Worm (Caenorhabditis elegans) whole organism, dauer: ENCODE measurements around the gene Y17G7B.8.

ENCODE experiments used
- unc-62 ChIP-seq: sonication (generic microtip); optimal IDR thresholded peaks from 2 replicates; lab custom pipeline; 2017; ENCODE audit warnings: missing biosample characterization, missing genetic modification reagents, missing genetic modification characterization

Gene Y17G7B.8

DNA sequence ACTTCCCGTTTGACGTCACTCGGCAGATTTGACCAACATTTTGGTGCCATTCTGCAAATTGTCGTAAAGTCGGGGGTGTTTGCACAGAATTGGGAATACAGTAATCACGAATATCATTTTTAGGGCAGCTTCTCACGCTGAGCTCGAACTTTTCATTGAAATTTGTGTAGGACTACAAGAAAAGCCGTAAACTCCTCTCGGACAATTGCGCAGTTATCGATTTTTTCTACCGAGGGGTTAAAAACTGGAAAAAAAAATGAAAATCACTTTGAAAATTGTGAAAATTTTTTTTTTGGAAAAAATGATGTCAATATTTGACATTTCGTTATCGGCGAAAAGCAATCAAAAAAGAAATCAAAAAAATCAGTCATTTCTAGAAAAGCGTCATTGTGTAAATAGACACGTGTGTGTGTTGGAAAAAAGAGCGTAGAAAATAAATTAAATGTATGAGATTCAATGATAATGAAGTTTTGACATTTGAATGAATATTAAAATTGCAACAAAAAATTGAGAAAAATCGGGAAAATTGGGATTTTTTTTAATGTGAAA, at the start of gene Y17G7B.8:
Y17G7B.8 (minus strand) TSS at position 51 of the 549 bp plus-strand sequence.
- TF ChIP-seq unc-62 = no peak

DNA sequence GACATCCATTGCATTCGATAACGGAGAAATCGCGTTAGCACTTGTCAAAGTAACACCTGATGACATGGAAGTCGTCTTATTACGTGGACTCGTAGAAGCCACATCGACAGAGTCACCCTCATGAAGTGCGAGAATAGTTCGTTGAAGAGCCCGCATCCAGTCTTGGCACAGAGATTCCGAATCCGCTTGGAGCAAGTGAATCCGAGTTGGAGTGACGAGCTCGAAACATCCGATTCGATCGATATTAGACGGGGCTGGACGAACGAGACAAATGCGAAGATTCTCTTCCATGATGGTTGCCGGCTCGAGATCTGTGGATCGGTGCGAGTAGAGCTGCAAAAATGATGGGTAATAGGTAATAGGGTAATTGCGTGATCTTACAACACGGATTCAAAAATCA, 49.7 kb upstream of the Y17G7B.8 start:
- no peak for TF ChIP-seq unc-62

DNA sequence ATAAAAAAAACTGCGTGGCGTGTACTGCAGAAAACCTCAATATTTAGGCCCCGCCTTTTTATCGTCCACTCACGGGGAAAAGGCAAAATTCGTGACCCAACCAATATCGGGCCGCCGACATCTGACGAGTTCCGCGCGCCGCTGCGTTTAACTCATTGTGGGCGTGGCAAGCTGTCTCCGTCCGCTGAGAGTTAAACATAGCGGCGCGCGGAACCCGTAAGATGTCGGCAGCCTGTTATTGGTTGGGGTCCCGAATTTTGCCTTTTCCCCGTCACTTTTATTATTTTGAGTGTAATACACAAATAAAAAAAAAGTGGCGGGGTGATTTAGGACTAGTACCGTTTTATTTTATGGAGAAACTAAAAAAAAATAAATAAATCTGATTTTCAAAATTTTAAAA, 48.8 kb upstream of the Y17G7B.8 start:
- no peak for TF ChIP-seq unc-62

DNA sequence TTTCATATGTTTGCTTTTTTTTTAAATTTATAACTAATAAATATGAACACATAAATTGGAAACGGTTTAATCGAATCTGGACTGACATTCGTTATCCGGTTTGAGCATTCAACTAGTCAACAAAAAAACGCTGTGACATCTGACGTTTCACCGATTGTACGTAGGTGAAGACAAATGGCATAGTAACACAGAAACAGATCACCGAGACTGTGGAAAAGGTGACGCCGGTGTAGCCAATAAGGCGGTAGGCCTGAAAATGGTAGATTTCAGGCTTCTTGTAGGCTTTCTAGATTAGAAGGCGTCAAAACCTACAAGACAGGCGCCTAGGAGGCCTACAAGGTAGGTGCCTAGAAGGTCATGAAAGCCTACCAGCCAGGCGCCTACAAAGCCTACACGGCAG, 43.7 kb upstream of the Y17G7B.8 start:
- no peak for TF ChIP-seq unc-62

DNA sequence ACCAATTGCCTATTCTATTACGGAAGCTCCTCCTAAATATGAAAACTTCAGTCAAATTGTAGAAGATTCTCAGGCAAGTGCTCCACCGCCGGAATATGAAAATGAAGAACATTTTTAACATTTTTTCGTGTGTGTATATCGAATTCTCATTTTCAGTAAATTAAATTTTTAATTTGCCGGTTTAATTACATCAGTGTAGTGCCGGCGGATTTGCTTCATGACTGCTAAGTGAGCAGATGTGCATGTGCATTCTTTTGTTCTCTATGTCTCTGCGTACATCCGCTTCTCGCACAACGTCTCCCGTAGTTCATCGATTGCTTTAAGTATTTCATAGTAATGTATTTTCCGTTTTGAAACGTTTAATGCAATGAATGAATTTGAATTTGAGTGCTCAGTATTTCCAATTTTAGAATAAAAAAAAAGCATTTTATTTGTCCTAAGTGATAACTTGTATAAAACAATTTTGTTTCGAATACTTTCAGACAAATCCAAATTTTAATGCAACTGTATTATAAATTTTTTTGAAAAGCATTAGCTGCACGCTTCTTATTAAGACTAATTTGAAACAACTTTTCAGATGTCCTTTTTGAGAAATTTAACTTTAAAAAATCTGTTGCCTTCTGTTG, 40.0 kb upstream of the Y17G7B.8 start, which contains the start of gene Y17G7B.22:
Y17G7B.22 (plus strand) TSS at position 576 of the 626 bp plus-strand sequence.
- no peak for TF ChIP-seq unc-62

DNA sequence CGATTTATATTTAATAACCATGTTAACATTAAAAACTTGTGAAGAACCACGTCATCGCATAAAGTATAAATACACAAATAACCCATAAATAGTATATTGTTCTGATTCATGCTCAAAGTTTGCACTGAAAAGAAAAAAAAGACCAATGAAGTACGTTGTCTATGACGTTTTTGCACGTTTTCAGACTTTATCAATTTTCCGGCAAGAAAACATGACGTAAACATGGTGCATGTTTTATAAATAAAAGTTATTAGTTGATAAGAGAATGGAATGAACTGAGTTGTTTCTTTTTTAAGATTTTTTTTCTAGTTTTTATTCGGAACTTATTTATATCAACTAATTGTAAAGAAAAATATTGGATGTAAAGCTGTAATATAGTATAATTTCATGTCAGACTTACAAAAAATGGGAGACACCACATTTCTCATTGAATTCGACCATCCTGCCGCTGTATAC, 37.2 kb upstream of the Y17G7B.8 start, which contains the start of gene arrd-8:
arrd-8 (plus strand) TSS at position 406 of the 456 bp plus-strand sequence.
- TF ChIP-seq unc-62 = no peak

DNA sequence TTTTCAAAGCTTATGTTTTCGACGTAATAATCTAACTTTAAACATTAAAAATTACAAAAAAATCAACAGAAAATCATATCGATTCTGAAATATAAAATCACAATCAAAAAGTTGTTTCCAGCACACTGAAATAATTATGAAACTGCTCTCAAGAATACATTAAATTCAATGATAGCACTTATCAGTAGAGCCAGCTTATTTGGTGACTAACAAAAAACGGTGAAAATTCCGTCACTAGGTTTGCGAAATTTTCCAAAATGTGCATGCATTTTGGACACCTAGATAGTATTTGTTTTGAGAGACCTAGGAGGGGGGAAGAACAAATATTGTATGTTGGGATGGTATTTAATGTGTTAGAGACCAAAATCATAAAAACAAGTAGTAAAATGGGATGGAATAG, 35.5 kb upstream of the Y17G7B.8 start:
- TF ChIP-seq unc-62 = no peak

DNA sequence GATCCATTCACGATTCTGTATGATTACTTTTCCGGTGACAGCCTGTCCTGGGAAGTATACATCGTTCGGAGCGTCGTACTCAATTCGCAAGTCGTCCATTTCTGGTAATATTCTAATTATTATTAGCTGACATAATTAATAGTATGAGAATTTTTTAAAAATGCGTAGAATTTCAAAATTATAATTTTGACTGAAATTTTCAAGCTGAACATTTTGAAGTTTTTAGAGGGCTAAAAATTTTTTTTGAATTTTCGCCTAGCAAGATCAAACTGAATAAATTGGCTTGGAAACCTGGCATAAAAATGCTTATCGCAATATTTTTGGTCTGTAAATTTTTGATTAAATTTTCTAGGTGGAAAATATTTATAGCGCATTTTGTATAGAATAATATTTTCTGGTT, 35.0 kb upstream of the Y17G7B.8 start, which contains the start of gene arrd-7:
arrd-7 (minus strand) TSS at position 101 of the 400 bp plus-strand sequence.
- TF ChIP-seq unc-62 = no peak

DNA sequence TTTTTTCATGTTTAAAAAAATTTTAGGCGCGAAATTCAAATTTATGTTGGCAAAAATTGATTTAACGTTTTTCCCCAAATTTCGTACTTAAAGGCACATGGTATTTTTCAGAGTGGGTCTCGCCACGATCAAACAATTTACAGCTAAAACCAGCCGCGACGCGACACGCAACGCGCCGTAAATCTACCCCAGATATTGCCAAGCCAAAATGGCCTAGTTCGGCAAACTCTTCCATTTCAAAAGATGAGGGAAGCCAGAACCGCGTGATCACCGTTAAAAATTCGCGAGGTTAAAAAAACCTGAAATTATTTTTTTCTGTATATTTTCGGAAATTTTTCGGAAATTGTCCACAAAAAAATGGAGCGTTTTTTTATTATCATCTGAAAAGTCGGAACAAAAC, 32.3 kb upstream of the Y17G7B.8 start:
- TF ChIP-seq unc-62 = no peak

DNA sequence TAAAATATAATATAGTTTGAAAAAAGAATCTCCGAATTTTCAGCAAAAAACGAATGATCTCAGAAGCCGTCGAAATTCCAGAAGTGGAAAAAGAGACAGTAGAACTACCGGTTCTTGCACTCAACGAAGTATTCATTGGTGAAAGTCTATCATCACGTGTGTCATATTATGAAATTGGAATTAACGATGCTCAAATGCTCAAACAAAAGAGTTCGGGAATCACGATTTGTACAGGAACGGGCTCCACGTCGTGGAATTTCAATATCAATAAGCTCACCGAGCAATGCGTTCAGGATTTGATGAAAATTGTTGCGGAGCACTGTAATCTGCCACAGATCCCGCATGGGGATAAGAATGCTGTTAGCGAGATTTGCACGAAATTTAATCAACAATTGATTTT, 30.8 kb upstream of the Y17G7B.8 start:
- TF ChIP-seq unc-62 = no peak

DNA sequence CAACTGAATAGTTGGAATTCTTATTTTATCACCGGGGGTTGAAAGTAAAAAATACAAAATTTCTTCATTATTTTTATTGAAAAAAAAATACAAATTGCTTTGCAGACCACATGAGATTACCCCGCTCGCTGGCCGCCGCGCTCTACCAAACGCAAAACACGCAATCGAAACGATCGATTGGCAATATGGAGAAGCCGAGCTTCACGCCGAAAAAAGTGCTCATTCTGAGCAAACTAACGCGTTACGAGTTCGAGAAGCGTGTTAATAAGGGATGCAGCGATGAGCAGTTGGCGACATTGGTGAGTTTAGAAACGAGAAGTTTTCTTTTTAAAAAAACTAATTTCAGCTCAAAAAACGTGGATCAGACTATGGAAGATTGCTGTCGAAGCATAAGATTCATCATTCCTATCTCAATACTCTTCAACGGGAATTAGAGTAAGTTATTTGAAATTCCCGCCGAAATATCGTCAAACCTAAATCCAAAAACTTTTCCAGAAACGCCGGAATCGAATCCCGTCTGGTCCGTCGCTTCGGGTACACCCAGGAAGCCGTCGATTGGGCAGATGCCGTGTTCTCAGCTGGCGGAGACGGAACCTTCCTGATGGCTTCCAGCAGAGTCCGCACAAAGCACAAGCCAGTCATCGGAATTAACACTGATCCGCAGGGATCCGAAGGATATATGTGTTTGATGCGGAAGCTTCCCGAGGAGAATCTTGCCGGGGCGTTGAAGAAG, 28.0 kb upstream of the Y17G7B.8 start:
- TF ChIP-seq unc-62 = no peak

DNA sequence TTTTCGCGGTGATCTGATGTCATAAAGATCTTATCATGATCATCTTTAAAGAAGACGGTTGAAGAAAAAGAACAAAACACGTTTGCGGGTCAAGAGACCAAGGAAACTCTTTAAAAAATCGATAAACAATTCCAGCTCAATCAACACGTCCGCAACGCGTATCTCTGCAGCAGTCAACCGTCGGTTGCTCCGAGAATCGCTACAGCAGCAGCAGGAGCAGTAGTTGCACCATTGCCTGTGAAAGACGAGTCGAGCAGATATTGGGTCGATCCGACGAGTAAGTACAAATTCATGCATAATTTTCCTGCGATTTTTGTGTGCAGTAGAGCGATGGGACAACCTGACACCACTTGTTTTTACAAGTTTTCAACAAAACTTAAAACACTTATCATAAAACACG, 27.0 kb upstream of the Y17G7B.8 start:
- no peak for TF ChIP-seq unc-62

DNA sequence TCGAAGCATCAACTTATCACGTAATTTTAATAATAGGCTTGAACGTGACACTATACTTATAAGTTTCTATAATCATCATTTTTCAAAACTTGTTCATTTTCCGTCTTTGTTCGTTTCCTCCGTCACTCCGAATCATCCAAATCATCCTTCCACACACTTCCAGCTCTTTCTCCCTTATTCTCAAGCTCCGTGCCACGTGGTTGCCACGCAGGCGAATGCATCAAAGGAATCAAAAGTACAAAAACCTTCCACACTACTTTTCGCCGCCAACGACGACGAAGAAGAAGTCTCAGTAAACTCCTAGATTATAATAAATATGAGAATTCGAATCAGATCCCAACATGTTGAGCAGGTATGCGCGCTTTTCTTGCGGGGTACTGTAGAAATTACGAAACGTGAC, 26.6 kb upstream of the Y17G7B.8 start:
- no peak for TF ChIP-seq unc-62

DNA sequence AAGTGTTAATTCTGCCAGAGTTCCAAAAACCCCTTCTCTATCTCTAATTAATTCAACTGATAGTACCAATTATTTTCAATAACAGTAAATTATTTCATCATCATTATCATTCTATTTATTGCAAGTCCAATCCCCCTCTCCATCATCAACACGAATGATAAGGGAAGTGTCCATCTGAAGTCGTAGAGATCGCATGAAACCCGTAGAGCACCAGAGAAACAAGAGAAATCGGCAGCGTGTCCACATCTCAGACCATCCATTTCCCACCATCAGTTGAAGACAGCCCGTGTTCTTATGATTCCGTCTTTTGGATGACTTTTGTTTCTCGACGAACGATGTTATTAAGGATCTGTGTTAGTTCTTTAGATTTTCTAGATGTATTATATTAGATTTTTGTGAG, 25.9 kb upstream of the Y17G7B.8 start:
- no peak for TF ChIP-seq unc-62

DNA sequence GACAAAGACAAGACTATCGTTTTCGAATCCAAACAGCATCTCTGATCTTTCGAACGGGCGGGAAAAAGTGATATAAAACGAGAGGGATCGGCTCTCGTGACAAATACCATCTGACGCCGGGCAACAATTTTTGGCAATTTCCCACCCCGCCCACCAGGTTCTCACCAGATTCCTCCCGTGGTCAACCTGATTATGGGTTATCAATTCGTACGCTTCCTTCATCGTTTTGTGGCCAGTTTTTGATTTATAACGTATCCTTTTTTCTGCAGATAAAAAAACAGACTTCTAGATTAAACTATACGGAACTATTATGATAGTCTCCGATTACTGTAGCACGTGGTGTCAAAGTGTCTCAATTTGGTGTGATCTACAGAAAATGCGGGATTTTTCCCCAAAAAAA, 25.4 kb upstream of the Y17G7B.8 start:
- TF ChIP-seq unc-62 = no peak

DNA sequence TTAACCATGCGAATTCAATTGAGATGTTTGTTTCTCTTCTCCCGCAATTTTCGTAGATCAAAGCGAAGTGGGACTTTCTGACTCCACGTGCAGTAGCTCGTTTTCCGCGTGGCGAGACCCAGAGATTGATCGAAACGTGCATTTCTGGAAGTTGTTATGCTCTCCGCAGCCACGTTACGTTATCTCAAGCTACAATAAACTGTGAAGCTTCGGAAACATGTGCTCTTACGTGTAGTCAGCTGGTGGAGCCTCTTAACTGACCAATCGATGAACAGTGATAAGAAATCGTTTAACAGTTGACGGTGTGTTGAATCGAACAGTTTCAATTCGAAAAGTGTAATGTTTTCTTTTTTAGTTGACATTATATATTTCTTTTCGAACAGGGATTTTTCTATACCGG, 24.6 kb upstream of the Y17G7B.8 start:
- no peak for TF ChIP-seq unc-62

DNA sequence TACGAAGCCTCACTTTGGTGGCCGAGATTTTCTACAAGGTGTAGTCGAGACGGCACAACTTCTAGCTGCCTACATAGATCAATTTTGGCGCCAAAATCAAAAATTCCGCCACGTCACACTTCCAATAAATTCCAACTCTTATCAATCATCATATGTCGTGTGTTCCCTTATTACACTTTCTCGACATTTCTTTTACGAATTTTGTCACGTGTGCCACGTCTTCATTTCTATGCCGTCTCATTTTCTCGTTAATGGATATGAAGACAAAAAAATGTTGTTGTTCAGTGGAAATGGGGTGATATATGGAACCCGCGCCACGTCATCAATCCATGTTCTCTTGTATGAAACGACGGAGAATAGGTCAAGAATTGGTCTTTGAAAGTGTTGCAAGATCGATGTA, 24.1 kb upstream of the Y17G7B.8 start:
- no peak for TF ChIP-seq unc-62

DNA sequence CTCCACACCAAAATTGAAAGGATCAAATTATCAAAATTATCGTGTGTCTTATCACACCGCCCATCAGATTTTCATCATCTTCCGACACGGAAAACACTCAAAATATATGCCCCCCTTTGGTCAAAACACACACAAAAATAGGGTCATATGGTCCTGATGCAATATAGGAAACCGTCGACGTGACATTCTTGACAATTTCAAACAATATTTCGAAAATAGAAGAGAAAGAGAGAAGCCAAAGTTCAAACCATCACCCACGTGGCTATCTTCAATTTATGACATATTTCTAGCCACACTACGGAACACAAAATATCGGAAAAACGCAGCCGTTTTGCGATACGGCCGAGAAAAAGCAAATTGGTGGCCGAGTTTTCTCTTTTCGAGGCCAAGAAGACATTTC, 23.1 kb upstream of the Y17G7B.8 start:
- TF ChIP-seq unc-62 = no peak
